Fruit fly (Drosophila melanogaster) whole organism, pupa: ENCODE measurements around the gene CG46301.

Experiments
- CG17806 ChIP-seq: fragments of 200-800 bp; sonication (Bioruptor generic); optimal IDR thresholded peaks from 2 replicates; lab custom pipeline; 2018; ENCODE audit warnings: missing biosample characterization, mild to moderate bottlenecking, missing genetic modification characterization, moderate library complexity
- CG32121 ChIP-seq: fragments of 200-800 bp; sonication (Bioruptor generic); IDR thresholded peaks from 2 replicates; pipeline ENCODE4 v1.3.6; 2022; ENCODE audit warnings: missing biosample characterization, missing genetic modification characterization

DNA sequence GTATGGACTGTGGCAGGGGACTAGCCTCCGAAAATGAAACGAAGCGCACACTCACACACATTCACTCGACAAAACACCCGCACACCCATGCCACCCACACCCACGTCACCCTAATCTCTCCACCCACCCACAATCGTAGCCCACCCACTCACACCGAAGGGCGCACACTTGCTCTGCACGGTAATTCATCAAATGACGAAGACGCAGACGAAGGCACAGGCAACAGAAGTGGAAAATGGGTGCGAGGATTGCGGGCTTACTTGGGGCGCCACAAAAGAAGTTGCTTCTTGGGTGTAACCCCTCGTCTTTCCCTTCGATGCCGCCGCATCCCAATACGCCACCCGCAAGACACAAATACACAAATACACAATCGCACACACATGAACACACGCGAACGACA, 32.3 kb downstream of the CG46301 start:
- TF ChIP-seq CG32121 (GFP tag; lab: Robert Waterston, UW) (no peak), CG17806 (tag; lab: Kevin White, UChicago) (no peak)
